Worm (Caenorhabditis elegans) whole organism, L2 larva: ENCODE measurements around the gene W07A12.4.

ENCODE experiments used
- alr-1 ChIP-seq: fragments of 150-350 bp; optimal IDR thresholded peaks from 2 replicates; lab custom pipeline; 2014; ENCODE audit warnings: missing biosample characterization, missing genetic modification characterization
- aly-2 ChIP-seq: fragments of 150-350 bp; optimal IDR thresholded peaks from 2 replicates; lab custom pipeline; 2014; ENCODE audit warnings: missing biosample characterization, missing genetic modification characterization
- fos-1 ChIP-seq: fragments of 150-350 bp; optimal IDR thresholded peaks from 2 replicates; lab custom pipeline; 2014; ENCODE audit warnings: missing biosample characterization, missing genetic modification characterization

DNA sequence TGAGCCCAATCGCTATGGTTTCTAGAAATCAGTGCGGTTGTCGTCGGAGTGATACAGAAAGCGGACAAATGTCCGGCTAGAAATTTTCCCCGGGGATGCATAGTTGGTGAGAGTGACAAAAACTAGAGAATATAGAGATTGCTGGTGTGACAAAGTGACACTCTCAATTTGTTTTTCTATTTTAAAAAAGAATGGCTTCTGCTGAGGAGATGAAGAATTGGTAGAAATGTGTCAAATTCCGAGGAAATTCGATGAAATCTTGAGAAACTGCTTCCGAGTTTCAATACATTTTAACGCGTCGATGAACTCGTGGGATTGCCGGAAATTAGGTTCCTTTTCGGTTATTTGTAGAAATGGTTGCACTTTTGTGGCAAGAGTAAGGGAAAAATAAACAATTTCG is 48.1 kb downstream of the W07A12.4 start, which contains the start of gene twk-4:
- TF ChIP-seq aly-2 (tag; lab: Kevin White, UChicago) (no peak), alr-1 (no peak), fos-1 (no peak)
